Fruit fly (Drosophila melanogaster) whole organism, prepupa: Measurements from ENCODE around the gene Grp170.

Experiments used
- CG10669 ChIP-seq: fragments of 200-800 bp; sonication (Bioruptor generic); optimal IDR thresholded peaks from 3 replicates; lab custom pipeline; 2018; ENCODE audit warnings: missing biosample characterization, mild to moderate bottlenecking, missing genetic modification characterization, moderate library complexity
- CG11294 ChIP-seq: fragments of 200-800 bp; sonication (Bioruptor generic); IDR thresholded peaks from 2 replicates; pipeline ENCODE4 v1.3.6; 2022; ENCODE audit warnings: missing biosample characterization, missing genetic modification characterization
- CG11762 ChIP-seq: fragments of 200-800 bp; sonication (Bioruptor generic); optimal IDR thresholded peaks from 3 replicates; lab custom pipeline; 2016; ENCODE audit warnings: missing biosample characterization, missing genetic modification characterization; ENCODE audit not compliant: insufficient read depth
- CG11902 ChIP-seq: fragments of 200-800 bp; sonication (Bioruptor generic); optimal IDR thresholded peaks from 3 replicates; lab custom pipeline; 2016; ENCODE audit warnings: missing biosample characterization, missing genetic modification characterization
- CG15336 ChIP-seq: fragments of 200-800 bp; sonication (Bioruptor generic); IDR thresholded peaks from 2 replicates; pipeline ENCODE4 v1.3.6; 2022; ENCODE audit warnings: missing biosample characterization, missing genetic modification characterization
- CG3032 ChIP-seq: fragments of 200-800 bp; optimal IDR thresholded peaks from 2 replicates; lab custom pipeline; 2019; ENCODE audit warnings: missing biosample characterization, mild to moderate bottlenecking, missing genetic modification characterization, moderate library complexity
- CG31627 ChIP-seq: fragments of 200-800 bp; sonication (Bioruptor generic); optimal IDR thresholded peaks from 3 replicates; lab custom pipeline; 2016; ENCODE audit warnings: missing biosample characterization, missing genetic modification characterization
- CG3919 ChIP-seq: fragments of 200-800 bp; sonication (Bioruptor generic); optimal IDR thresholded peaks from 3 replicates; lab custom pipeline; 2016; ENCODE audit warnings: missing biosample characterization, missing genetic modification characterization
- CG6163 ChIP-seq: fragments of 200-800 bp; sonication (Bioruptor generic); IDR thresholded peaks from 3 replicates; pipeline ENCODE4 v1.3.6; 2022; ENCODE audit warnings: missing biosample characterization, missing genetic modification characterization
- CG6276 ChIP-seq: fragments of 200-800 bp; sonication (Bioruptor generic); optimal IDR thresholded peaks from 2 replicates; lab custom pipeline; 2017; ENCODE audit warnings: missing biosample characterization, mild to moderate bottlenecking, missing genetic modification characterization
- CG6792 ChIP-seq: fragments of 200-800 bp; sonication (Bioruptor generic); optimal IDR thresholded peaks from 3 replicates; lab custom pipeline; 2016; ENCODE audit warnings: missing biosample characterization, missing genetic modification characterization
- CG6808 ChIP-seq: fragments of 200-800 bp; sonication (Bioruptor generic); optimal IDR thresholded peaks from 3 replicates; lab custom pipeline; 2017; ENCODE audit warnings: missing biosample characterization, missing genetic modification characterization, mild to moderate bottlenecking, moderate library complexity, missing genetic modification reagents
- CG6854 ChIP-seq: fragments of 200-800 bp; sonication (Bioruptor generic); optimal IDR thresholded peaks from 2 replicates; lab custom pipeline; 2017; ENCODE audit warnings: missing biosample characterization, mild to moderate bottlenecking, missing genetic modification characterization
- CG8119 ChIP-seq: fragments of 200-800 bp; sonication (Bioruptor generic); IDR thresholded peaks from 3 replicates; pipeline ENCODE4 v1.3.6; 2022; ENCODE audit warnings: missing biosample characterization, missing genetic modification characterization
- CG8319 ChIP-seq: fragments of 200-800 bp; sonication (Bioruptor generic); optimal IDR thresholded peaks from 3 replicates; lab custom pipeline; 2016; ENCODE audit warnings: missing biosample characterization, missing genetic modification characterization
- CG8632 ChIP-seq: fragments of 200-800 bp; sonication (Bioruptor generic); optimal IDR thresholded peaks from 3 replicates; lab custom pipeline; 2016; ENCODE audit warnings: missing biosample characterization, missing genetic modification characterization
- CG9139 ChIP-seq: fragments of 200-800 bp; sonication (Bioruptor generic); optimal IDR thresholded peaks from 3 replicates; lab custom pipeline; 2017; ENCODE audit warnings: missing biosample characterization, mild to moderate bottlenecking, missing genetic modification characterization
- Eip75B ChIP-seq: fragments of 200-800 bp; sonication (Bioruptor generic); optimal IDR thresholded peaks from 3 replicates; lab custom pipeline; 2016; ENCODE audit warnings: missing biosample characterization, missing genetic modification characterization
- Eip78C ChIP-seq: fragments of 200-800 bp; sonication (Bioruptor generic); peaks from one replicate; lab custom pipeline; 2016; ENCODE audit warnings: missing biosample characterization, missing genetic modification characterization
- Eip93F ChIP-seq: fragments of 200-800 bp; sonication (Bioruptor generic); optimal IDR thresholded peaks from 2 replicates; lab custom pipeline; 2016; ENCODE audit warnings: missing biosample characterization, mild to moderate bottlenecking, missing genetic modification characterization
- Ets21C ChIP-seq: fragments of 200-800 bp; sonication (Bioruptor generic); optimal IDR thresholded peaks from 3 replicates; lab custom pipeline; 2016; ENCODE audit warnings: missing biosample characterization, missing genetic modification characterization
- Ets96B ChIP-seq: fragments of 200-800 bp; optimal IDR thresholded peaks from 2 replicates; lab custom pipeline; 2019; ENCODE audit warnings: missing biosample characterization, mild to moderate bottlenecking, missing genetic modification characterization, moderate library complexity
- Gug ChIP-seq: fragments of 200-800 bp; sonication (Bioruptor generic); IDR thresholded peaks from 2 replicates; pipeline ENCODE4 v1.3.6; 2022; ENCODE audit warnings: missing biosample characterization, missing genetic modification characterization
- Hr38 ChIP-seq: sonication (Bioruptor generic); optimal IDR thresholded peaks from 2 replicates; lab custom pipeline; 2016; ENCODE audit warnings: missing biosample characterization, missing genetic modification characterization
- Hr39 ChIP-seq: fragments of 200-800 bp; sonication (Bioruptor generic); optimal IDR thresholded peaks from 2 replicates; lab custom pipeline; 2016; ENCODE audit warnings: missing biosample characterization, missing genetic modification characterization
- Hr4 ChIP-seq: fragments of 200-800 bp; sonication (Bioruptor generic); optimal IDR thresholded peaks from 3 replicates; lab custom pipeline; 2016; ENCODE audit warnings: missing biosample characterization, missing genetic modification characterization
- Lpt ChIP-seq: fragments of 200-800 bp; sonication (Bioruptor generic); optimal IDR thresholded peaks from 3 replicates; lab custom pipeline; 2016; ENCODE audit warnings: missing biosample characterization, missing genetic modification characterization
- Met ChIP-seq: fragments of 200-800 bp; sonication (Bioruptor generic); optimal IDR thresholded peaks from 3 replicates; lab custom pipeline; 2016; ENCODE audit warnings: missing biosample characterization, missing genetic modification characterization
- OdsH ChIP-seq: fragments of 200-800 bp; sonication (Bioruptor generic); optimal IDR thresholded peaks from 3 replicates; lab custom pipeline; 2016; ENCODE audit warnings: missing biosample characterization, missing genetic modification characterization
- Smox ChIP-seq: fragments of 200-800 bp; sonication (Bioruptor generic); optimal IDR thresholded peaks from 3 replicates; lab custom pipeline; 2016; ENCODE audit warnings: missing biosample characterization, missing genetic modification characterization
- Sox102F ChIP-seq: fragments of 200-800 bp; sonication (Bioruptor generic); optimal IDR thresholded peaks from 2 replicates; lab custom pipeline; 2016; ENCODE audit warnings: missing biosample characterization, mild to moderate bottlenecking, missing genetic modification characterization
- Sox14 ChIP-seq: fragments of 200-800 bp; sonication (Bioruptor generic); optimal IDR thresholded peaks from 3 replicates; lab custom pipeline; 2016; ENCODE audit warnings: missing biosample characterization, missing genetic modification characterization
- Sox15 ChIP-seq: fragments of 200-800 bp; sonication (Bioruptor generic); optimal IDR thresholded peaks from 3 replicates; lab custom pipeline; 2016; ENCODE audit warnings: missing biosample characterization, missing genetic modification characterization
- achi ChIP-seq: fragments of 200-800 bp; sonication (Bioruptor generic); optimal IDR thresholded peaks from 3 replicates; lab custom pipeline; 2016; ENCODE audit warnings: missing biosample characterization, missing genetic modification characterization
- acj6 ChIP-seq: fragments of 200-800 bp; sonication (Bioruptor generic); optimal IDR thresholded peaks from 3 replicates; lab custom pipeline; 2016; ENCODE audit warnings: missing biosample characterization, missing genetic modification characterization
- cyc ChIP-seq: fragments of 200-800 bp; sonication (Bioruptor generic); optimal IDR thresholded peaks from 3 replicates; lab custom pipeline; 2016; ENCODE audit warnings: missing biosample characterization, missing genetic modification characterization
- dsx ChIP-seq: fragments of 200-800 bp; optimal IDR thresholded peaks from 3 replicates; lab custom pipeline; 2019; ENCODE audit warnings: missing biosample characterization, mild to moderate bottlenecking, missing genetic modification characterization, moderate library complexity; ENCODE audit not compliant: poor library complexity, severe bottlenecking
- eg ChIP-seq: fragments of 200-800 bp; sonication (Bioruptor generic); IDR thresholded peaks from 3 replicates; pipeline ENCODE4 v1.3.6; 2022; ENCODE audit warnings: missing biosample characterization, missing genetic modification characterization
- fd85E ChIP-seq: fragments of 200-800 bp; sonication (Bioruptor generic); optimal IDR thresholded peaks from 3 replicates; lab custom pipeline; 2016; ENCODE audit warnings: missing biosample characterization, missing genetic modification characterization
- fkh ChIP-seq: fragments of 200-800 bp; sonication (Bioruptor generic); optimal IDR thresholded peaks from 3 replicates; lab custom pipeline; 2017; ENCODE audit warnings: missing biosample characterization, mild to moderate bottlenecking, missing genetic modification characterization, moderate library complexity
- lz ChIP-seq: fragments of 200-800 bp; sonication (Bioruptor generic); optimal IDR thresholded peaks from 3 replicates; lab custom pipeline; 2016; ENCODE audit warnings: missing biosample characterization, missing genetic modification characterization
- net ChIP-seq: fragments of 200-800 bp; sonication (Bioruptor generic); optimal IDR thresholded peaks from 3 replicates; lab custom pipeline; 2016; ENCODE audit warnings: missing biosample characterization, missing genetic modification characterization
- pdm3 ChIP-seq: fragments of 200-800 bp; sonication (Bioruptor generic); optimal IDR thresholded peaks from 3 replicates; lab custom pipeline; 2016; ENCODE audit warnings: missing biosample characterization, missing genetic modification characterization
- salr ChIP-seq, 2 experiments: fragments of 200-800 bp; sonication (Bioruptor generic); optimal IDR thresholded peaks; 3 replicates each; lab custom pipeline; 2016 to 2018; ENCODE audit warnings: missing biosample characterization in 2 of 2, missing genetic modification characterization in 2 of 2, mild to moderate bottlenecking in 1 of 2
- spab ChIP-seq: fragments of 200-800 bp; sonication (Bioruptor generic); optimal IDR thresholded peaks from 2 replicates; lab custom pipeline; 2017; ENCODE audit warnings: missing biosample characterization, mild to moderate bottlenecking, missing genetic modification characterization, missing genetic modification reagents
- ss ChIP-seq, 2 experiments: fragments of 200-800 bp; sonication (Bioruptor generic); optimal IDR thresholded peaks; 2 replicates in 1 of 2; 3 replicates in 1 of 2; lab custom pipeline; 2017 to 2018; ENCODE audit warnings: mild to moderate bottlenecking in 2 of 2, missing biosample characterization in 2 of 2, missing genetic modification characterization in 2 of 2, moderate library complexity in 1 of 2
- svp ChIP-seq: fragments of 200-800 bp; sonication (Bioruptor generic); peaks from one replicate; lab custom pipeline; 2016; ENCODE audit warnings: missing biosample characterization, missing genetic modification characterization
- topi ChIP-seq: fragments of 200-800 bp; sonication (Bioruptor generic); optimal IDR thresholded peaks from 3 replicates; lab custom pipeline; 2016; ENCODE audit warnings: missing biosample characterization, missing genetic modification characterization
- vri ChIP-seq: fragments of 200-800 bp; sonication (Bioruptor generic); optimal IDR thresholded peaks from 3 replicates; lab custom pipeline; 2016; ENCODE audit warnings: missing biosample characterization, mild to moderate bottlenecking, missing genetic modification characterization

Grp170 gene

dm6 chrX:2306307-2306706 is 31.4 kb upstream of the Grp170 start (continued):
- TF ChIP-seq fd85E (GFP tag; lab: Kevin White, UChicago): no peak
- peak; percentile 65 for TF ChIP-seq net (GFP tag; lab: Kevin White, UChicago)
- TF ChIP-seq Hr39 (GFP tag; lab: Kevin White, UChicago): peak; percentile 86
- peak; percentile 61 for TF ChIP-seq Sox15
- peak; percentile 74 for TF ChIP-seq achi (GFP tag; lab: Kevin White, UChicago)
- peak; percentile 77 for TF ChIP-seq cyc
- TF ChIP-seq Eip75B (GFP tag; lab: Kevin White, UChicago): peak; percentile 75
- TF ChIP-seq Hr4 (GFP tag; lab: Kevin White, UChicago): peak; percentile 78
- TF ChIP-seq OdsH: peak; percentile 82
- peak; percentile 77 for TF ChIP-seq acj6 (GFP tag; lab: Kevin White, UChicago)
- TF ChIP-seq salr (GFP tag; optimal IDR thresholded peaks at IDR 0.05; lab: Kevin White, UChicago): peak in 1 of 2 experiments; percentile 82
- TF ChIP-seq CG11762: peak; percentile 42
- TF ChIP-seq Lpt (GFP tag; lab: Kevin White, UChicago): peak; percentile 65
- TF ChIP-seq CG31627: peak; percentile 86
- peak; percentile 13 for TF ChIP-seq CG6854 (GFP tag; lab: Kevin White, UChicago)
- TF ChIP-seq CG11902 (GFP tag; lab: Kevin White, UChicago): peak; percentile 48
- TF ChIP-seq pdm3 (GFP tag; lab: Kevin White, UChicago): peak; percentile 86
- peak; percentile 85 for TF ChIP-seq Sox102F (GFP tag; lab: Kevin White, UChicago)
- TF ChIP-seq CG10669 (GFP tag; lab: Kevin White, UChicago): peak; percentile 63
- peak; percentile 79 for TF ChIP-seq CG6792
- TF ChIP-seq eg (GFP tag; lab: Robert Waterston, UW): peak; percentile 17; the same call in 2 of the 3 replicates
- peak; percentile 84 for TF ChIP-seq topi (GFP tag; lab: Kevin White, UChicago)
- peak; percentile 69 for TF ChIP-seq spab (GFP tag; lab: Kevin White, UChicago)
- TF ChIP-seq Eip93F (GFP tag; lab: Kevin White, UChicago): peak; percentile 33
- TF ChIP-seq CG3919: peak; percentile 72
- peak; percentile 92 for TF ChIP-seq Eip78C (GFP tag; lab: Kevin White, UChicago)
- TF ChIP-seq lz: peak; percentile 81
- TF ChIP-seq CG6276 (GFP tag; lab: Kevin White, UChicago): peak; percentile 82
- TF ChIP-seq vri (GFP tag; lab: Kevin White, UChicago): peak; percentile 49
- peak; percentile 85 for TF ChIP-seq CG8119 (GFP tag; lab: Robert Waterston, UW)
- peak; percentile 55 for TF ChIP-seq CG8319
- peak; percentile 52; the same call in 1 of the 2 replicates for TF ChIP-seq CG11294 (GFP tag; lab: Robert Waterston, UW)
- peak; percentile 71 for TF ChIP-seq CG6808 (GFP tag; lab: Kevin White, UChicago)

DNA sequence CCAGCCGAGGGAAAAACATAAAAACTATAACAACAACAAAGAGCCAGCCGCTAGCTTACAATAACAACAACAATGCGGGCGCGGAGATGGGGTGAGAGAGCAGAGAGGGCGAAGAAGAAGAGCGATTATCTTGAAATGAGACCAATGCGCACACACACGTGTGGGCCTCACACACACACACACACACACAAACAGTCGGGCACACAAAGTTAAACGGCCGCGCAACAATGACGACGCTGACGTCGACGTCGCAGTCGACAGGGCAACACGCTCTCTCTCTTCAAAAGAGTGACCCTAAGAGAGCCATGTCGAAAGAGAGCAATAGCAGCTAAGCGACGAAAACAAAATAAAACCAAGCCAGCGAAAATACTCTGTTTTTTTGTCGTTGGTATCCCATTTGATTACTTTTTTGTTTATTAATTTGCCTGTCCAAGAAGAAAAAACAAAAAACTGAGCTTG is 31.0 kb upstream of the Grp170 start:
- no peak for TF ChIP-seq Met (GFP tag; lab: Kevin White, UChicago)
- TF ChIP-seq CG10669 (GFP tag; lab: Kevin White, UChicago): no peak
- no peak for TF ChIP-seq Eip78C (GFP tag; lab: Kevin White, UChicago)
- peak; percentile 68 for TF ChIP-seq dsx (GFP tag; lab: Kevin White, UChicago)
- TF ChIP-seq Eip93F (GFP tag; lab: Kevin White, UChicago): no peak
- TF ChIP-seq svp: peak; percentile 73
- no peak; the same call in 2 of the 3 replicates for TF ChIP-seq eg (GFP tag; lab: Robert Waterston, UW)
- peak; percentile 53 for TF ChIP-seq ss (GFP tag; optimal IDR thresholded peaks at IDR 0.05; lab: Kevin White, UChicago)
- TF ChIP-seq acj6 (GFP tag; lab: Kevin White, UChicago): no peak
- TF ChIP-seq CG15336 (GFP tag; lab: Robert Waterston, UW): no peak
- peak; percentile 48; the same call in 1 of the 3 replicates for TF ChIP-seq CG6163 (GFP tag; lab: Robert Waterston, UW)
- TF ChIP-seq topi (GFP tag; lab: Kevin White, UChicago): no peak
- TF ChIP-seq Ets21C (GFP tag; lab: Kevin White, UChicago): no peak
- TF ChIP-seq fkh (GFP tag; lab: Kevin White, UChicago): peak; percentile 38
- no peak for TF ChIP-seq CG6808 (GFP tag; lab: Kevin White, UChicago)
- TF ChIP-seq CG8632 (GFP tag; lab: Kevin White, UChicago): no peak
- TF ChIP-seq CG11902 (GFP tag; lab: Kevin White, UChicago): no peak
- TF ChIP-seq CG3032: no peak
- TF ChIP-seq fd85E (GFP tag; lab: Kevin White, UChicago): peak; percentile 5
- TF ChIP-seq CG6854 (GFP tag; lab: Kevin White, UChicago): peak; percentile 14
- no peak for TF ChIP-seq Gug (GFP tag; lab: Robert Waterston, UW)
- TF ChIP-seq achi (GFP tag; lab: Kevin White, UChicago): no peak
- TF ChIP-seq Hr38 (GFP tag; lab: Kevin White, UChicago): no peak
- no peak for TF ChIP-seq Ets96B
- no peak for TF ChIP-seq lz
- no peak for TF ChIP-seq net (GFP tag; lab: Kevin White, UChicago)
- peak; percentile 32 for TF ChIP-seq Sox14
- no peak for TF ChIP-seq Hr4 (GFP tag; lab: Kevin White, UChicago)
- TF ChIP-seq CG9139 (GFP tag; lab: Kevin White, UChicago): peak; percentile 44
- no peak for TF ChIP-seq Smox (GFP tag; lab: Kevin White, UChicago)
